Worm (Caenorhabditis elegans): ENCODE data around the gene T04C12.1.

Gene T04C12.1

DNA sequence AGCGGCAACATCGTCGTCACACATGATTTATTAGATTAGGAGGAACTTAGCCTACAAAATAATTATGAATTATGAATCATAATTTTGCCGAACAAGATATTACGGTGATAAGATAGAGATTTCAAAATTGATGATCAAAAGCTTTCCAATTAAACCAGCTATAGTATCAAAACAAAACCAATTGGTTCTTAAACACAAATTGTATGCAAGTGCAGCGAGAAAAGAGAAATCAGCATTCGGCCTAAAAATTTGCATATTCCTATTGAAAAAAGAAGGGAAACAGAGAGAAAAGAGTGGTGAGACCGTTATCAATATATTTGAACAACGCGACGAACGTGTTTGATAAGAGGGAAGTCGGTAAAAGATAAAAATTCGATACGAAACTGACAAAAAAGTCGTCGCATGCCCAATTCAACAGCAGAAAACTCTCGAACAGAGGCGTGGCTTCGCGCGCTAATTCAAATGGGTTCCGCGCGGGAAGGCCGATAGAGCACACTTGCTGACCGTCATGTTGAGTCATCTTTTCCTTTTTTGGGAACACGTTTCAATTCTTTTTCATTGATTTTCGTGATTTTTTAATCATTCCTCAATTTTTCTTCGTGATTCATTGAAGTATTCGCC, 19.1 kb upstream of the T04C12.1 start, which contains the start of gene act-2:
Gene act-2 (minus strand): TSS at position 51 of the 621 bp plus-strand sequence.
- TF ChIP-seq dao-5 (tag; optimal IDR thresholded peaks at IDR 0.05) (no peak), W03F9.2 (tag; optimal IDR thresholded peaks at IDR 0.05) (peak; percentile 80)

DNA sequence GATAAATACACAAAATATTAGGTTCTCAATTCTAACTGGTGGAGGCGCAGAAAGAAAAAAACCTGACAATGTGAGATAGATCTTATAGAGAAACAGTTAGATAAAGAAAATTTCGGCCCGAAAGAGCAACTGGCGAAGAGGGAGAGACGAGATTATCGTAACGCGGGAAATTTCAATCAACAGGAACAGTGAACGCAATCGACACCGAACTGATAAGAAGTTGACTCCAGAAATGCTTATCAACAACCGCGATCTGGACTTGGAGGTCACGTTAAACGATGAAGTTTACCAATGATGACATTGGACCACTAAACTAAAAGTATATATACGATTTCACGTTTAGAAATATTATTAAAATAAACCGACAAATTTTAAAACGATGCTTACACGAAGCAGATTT, 17.3 kb upstream of the T04C12.1 start:
- peak; percentile 25 for TF ChIP-seq dao-5 (tag; optimal IDR thresholded peaks at IDR 0.05)
- TF ChIP-seq W03F9.2 (tag; optimal IDR thresholded peaks at IDR 0.05): no peak

DNA sequence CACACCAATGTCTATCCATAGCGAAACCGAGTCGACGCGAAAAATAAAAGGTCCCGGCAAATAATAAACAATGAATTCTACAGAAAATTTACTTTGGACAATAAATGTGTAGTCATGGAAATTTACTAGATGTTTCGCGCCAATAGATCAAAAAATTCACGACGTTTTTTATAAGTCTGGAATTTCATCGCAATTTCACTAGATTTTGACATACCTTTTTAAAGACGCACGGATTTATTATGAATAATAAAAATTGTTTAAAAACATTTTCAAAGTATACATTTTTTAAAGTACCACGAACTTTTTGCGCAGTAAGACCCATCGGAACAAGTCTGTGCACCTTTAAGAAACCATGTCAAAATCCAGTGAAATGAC, 16.9 kb upstream of the T04C12.1 start:
- no peak for TF ChIP-seq him-1 (tag; optimal IDR thresholded peaks at IDR 0.05)
- TF ChIP-seq dao-5 (tag; optimal IDR thresholded peaks at IDR 0.05): no peak
- no peak for TF ChIP-seq W03F9.2 (tag; optimal IDR thresholded peaks at IDR 0.05)

DNA sequence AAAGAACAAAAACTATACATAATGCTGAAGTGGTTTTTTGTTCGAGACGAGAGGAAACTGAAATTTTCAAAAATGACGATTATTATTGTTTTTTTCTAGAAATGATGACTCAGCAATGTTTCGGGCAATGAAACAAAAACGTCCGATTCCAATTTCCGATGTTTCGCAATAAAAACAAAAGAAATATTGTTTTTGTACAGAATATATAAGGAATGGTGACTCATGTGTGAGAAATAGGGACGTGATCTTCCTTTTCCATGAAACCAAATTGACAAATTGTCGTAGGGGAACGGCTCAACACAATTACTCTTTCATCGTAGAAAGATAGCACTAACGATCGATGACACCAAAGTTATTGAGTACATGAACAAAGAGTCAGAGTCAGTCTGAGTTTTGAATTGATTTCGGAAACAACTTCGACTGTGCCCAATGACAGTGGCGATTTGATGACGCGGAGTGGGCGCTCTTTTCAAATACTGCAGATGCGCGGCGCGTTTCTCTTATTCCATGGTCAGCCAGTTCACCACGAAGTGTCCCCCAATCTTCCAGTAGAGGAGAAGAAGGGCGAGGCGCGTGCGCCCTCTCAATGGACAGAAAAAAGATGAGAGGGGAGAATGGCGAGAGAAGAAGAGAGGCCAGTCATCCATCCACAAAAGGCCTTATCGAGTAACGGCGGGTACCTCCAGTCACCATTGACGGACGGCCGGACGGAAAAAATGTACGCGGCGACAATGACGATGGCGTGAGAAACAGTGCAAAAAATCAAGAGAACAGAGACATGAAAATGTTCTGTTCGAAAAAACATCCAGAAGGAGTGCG, 16.3 kb upstream of the T04C12.1 start:
- no peak for TF ChIP-seq W03F9.2 (tag; optimal IDR thresholded peaks at IDR 0.05)
- TF ChIP-seq him-1 (tag; optimal IDR thresholded peaks at IDR 0.05): no peak
- no peak for TF ChIP-seq dao-5 (tag; optimal IDR thresholded peaks at IDR 0.05)

DNA sequence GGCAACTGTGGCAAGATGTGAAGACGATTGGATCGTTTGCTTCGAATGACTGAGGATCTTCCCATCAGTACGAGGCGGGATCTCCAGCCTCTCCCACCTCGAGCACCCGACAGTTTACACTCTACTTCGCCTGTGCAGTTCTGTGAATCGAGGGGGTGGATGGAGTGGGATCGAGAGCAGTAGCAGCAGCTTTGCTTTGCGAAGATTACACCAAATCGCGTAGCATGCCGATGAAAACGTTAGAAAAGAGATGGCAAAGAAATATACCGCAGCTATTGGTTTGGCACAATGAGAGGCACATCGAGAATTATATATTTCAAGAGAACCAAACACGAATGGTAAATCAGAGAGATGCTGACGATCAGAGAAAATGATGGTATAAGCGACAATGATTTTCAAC, 15.4 kb upstream of the T04C12.1 start, which contains the start of gene act-3:
Gene act-3 (minus strand): TSS at position 51 of the 400 bp plus-strand sequence.
- TF ChIP-seq him-1 (tag; optimal IDR thresholded peaks at IDR 0.05) (no peak), W03F9.2 (tag; optimal IDR thresholded peaks at IDR 0.05) (no peak), dao-5 (tag; optimal IDR thresholded peaks at IDR 0.05) (no peak)

DNA sequence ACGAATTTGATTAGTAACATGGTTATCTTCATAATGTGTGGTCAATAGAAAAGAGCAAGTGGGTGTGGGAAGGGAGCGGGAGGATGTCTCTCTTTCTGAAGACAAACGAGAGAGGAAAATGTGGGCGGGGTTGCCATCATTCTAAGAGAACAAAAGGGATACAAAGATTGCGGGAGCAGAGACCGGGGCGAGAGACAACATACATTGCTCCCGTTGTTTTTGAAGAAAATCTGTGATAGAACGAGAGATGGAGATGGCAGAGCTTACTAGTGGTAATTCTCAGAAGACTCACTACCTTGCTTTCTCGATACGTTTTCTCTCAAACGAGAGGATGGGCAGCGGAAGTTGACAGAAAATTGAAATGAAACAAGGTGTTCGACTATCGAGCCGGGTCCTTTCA, 14.3 kb upstream of the T04C12.1 start:
- TF ChIP-seq dao-5 (tag; optimal IDR thresholded peaks at IDR 0.05) (no peak), W03F9.2 (tag; optimal IDR thresholded peaks at IDR 0.05) (no peak), him-1 (tag; optimal IDR thresholded peaks at IDR 0.05) (no peak)

DNA sequence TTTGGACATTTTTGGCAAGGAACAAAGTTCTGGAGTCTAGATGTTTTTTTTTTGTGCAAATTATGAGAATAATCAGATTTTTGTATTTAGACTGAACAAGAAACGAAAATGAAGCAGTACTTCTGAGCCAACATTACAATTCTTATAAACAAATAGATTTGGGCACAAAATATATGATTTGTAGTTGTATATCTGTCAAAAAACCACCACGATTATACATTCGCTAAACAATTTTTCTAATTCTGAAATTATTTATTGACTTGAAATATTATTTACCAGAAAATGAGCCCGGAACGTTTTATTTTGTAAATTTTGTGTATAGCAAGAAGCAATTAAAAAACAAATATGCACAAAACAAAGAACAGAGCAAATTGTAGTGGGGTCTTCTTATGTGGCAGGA, 12.4 kb upstream of the T04C12.1 start:
- TF ChIP-seq W03F9.2 (tag; optimal IDR thresholded peaks at IDR 0.05) (no peak), him-1 (tag; optimal IDR thresholded peaks at IDR 0.05) (no peak), dao-5 (tag; optimal IDR thresholded peaks at IDR 0.05) (no peak)

DNA sequence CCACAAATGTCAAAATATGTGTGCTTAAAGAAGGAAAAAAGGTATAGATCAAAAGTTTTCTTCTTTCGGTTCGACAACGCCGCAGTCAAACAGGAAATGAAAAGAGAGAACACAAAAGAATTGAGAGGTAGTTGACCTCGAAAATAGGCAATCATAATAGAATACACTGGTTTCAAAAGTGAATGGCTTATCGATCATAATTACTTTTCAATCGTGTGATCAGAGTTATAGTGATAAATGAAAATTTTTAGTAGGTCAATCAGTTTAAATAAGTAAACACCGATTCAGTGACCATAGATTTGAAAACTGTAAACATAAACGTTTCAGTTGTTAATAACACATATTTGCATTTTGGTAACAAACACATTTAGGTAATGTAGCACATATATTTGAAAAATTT, 11.3 kb upstream of the T04C12.1 start:
- TF ChIP-seq him-1 (tag; optimal IDR thresholded peaks at IDR 0.05) (no peak), W03F9.2 (tag; optimal IDR thresholded peaks at IDR 0.05) (no peak), dao-5 (tag; optimal IDR thresholded peaks at IDR 0.05) (no peak)

DNA sequence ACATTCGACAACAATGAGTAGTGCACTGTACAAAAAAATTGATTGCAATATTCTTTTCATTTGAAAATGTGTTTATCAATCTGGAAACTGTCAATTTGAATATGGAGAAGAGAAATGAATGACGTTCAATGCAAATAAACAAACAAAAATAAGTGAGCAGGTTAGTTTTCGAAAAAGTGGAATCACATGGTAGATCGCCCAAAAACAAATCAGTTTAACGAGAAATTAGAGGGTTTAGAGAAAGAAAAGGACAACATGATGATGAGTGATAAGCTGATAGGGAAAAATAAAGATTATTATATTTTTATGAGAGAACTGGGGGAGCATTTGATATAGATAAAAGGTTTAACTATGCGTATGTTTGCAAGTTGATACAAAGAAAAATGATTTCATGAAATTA, 10.2 kb upstream of the T04C12.1 start, which contains the start of gene T04C12.8:
Gene T04C12.8 (minus strand): TSS at position 82 of the 400 bp plus-strand sequence.
- TF ChIP-seq dao-5 (tag; optimal IDR thresholded peaks at IDR 0.05) (no peak), W03F9.2 (tag; optimal IDR thresholded peaks at IDR 0.05) (peak; percentile 51)

DNA sequence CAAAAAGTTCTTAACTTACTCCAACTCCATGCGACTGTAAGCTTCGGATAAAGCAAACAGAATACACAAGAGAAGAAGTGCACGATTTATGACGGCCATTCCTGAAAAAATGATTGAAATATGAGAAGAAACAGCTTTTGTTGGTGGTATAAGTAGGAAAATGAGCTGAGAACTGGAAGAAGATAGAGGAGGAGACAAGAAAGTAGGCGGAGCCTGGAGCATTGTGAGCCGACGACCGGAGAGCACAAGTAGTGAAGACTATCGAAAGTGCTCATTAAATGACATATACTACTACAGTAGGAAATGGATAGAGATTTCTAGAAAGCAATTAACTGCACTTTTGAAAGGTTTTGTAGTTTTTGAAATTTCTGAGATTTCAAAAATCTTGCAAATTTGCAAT, 6.4 kb upstream of the T04C12.1 start, which contains the start of gene nlp-80:
Gene nlp-80 (minus strand): TSS at position 101 of the 400 bp plus-strand sequence.
- TF ChIP-seq W03F9.2 (tag; optimal IDR thresholded peaks at IDR 0.05) (no peak), dao-5 (tag; optimal IDR thresholded peaks at IDR 0.05) (no peak), him-1 (tag; optimal IDR thresholded peaks at IDR 0.05) (no peak)

DNA sequence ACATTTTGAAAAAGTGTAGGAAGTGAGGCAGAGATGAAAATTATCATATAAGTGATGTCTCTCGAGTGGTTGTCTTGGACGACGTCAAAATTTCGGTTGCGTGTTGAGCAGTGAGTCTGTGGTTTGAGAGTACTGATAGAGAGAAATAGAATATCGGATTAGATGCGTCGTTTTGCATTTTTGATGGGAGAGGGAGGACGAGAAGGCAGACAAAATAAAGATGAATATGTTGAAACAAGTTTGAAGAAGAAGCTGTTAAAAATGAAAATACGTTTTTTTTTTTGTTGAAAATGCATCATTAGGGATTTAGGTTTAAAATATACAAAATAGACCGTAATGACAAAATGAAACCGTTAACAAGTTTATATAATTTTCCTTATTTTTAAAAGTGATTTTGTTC, 4.0 kb upstream of the T04C12.1 start, which contains the start of gene T04C12.9:
Gene T04C12.9 (minus strand): TSS at position 101 of the 400 bp plus-strand sequence.
- no peak for TF ChIP-seq dao-5 (tag; optimal IDR thresholded peaks at IDR 0.05)
- no peak for TF ChIP-seq W03F9.2 (tag; optimal IDR thresholded peaks at IDR 0.05)
- TF ChIP-seq him-1 (tag; optimal IDR thresholded peaks at IDR 0.05): no peak

DNA sequence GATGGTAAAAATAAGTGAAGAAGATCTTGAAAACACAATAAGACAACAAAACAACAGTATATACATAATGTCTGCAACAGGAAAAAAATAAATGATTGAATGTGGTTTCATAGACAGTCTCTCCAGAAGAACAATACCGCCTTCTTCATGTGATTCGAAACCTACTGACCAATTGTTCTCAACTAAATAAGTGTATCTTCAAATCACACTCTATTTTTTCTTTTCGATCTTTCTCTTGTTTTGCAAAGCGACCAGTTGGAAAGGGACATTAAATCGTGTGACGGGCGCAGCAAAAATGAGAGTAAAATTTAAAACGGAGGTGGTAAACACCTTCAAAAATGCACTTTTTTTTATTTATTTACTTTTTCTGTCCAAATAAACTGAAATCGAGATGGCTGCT, 2.8 kb upstream of the T04C12.1 start:
- TF ChIP-seq him-1 (tag; optimal IDR thresholded peaks at IDR 0.05) (no peak), dao-5 (tag; optimal IDR thresholded peaks at IDR 0.05) (no peak)

DNA sequence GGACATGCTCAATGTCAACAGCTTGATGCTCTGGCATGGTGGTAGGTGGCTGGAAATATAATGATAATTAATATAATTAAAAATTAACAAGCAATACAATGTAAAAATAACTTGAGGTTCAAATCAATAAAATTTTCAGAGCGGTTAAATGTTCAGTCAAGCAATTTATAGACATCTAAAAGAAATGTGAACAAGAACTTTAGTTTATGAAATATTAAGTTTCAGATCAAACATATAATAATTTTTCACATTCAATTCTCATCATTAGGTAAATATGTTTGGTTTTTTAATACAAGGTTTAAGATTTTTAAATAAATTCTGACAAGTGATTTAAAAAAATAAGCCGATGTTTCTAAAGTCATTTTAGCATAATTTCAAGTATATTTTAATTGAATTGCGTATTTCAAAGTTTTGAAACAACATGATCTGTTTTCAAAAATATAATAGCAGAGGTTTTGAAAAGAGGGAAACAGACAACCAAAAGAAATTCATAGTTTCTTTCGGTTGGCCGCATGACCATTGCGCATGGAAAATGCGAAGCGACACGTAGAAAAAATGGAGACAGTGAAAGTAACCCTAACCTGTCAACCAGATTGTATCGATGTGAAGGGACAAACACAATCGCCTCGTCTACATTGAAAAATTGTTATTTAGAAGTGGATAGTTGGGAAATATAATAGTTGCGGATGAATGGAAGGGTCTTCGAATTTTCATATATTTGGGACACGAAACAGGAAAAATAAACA, 1.3 kb upstream of the T04C12.1 start, which contains the start of gene T04C12.11:
Gene T04C12.11 (minus strand): TSS at position 51 of the 746 bp plus-strand sequence.
- TF ChIP-seq him-1 (tag; optimal IDR thresholded peaks at IDR 0.05): no peak
- no peak for TF ChIP-seq W03F9.2 (tag; optimal IDR thresholded peaks at IDR 0.05)
- TF ChIP-seq dao-5 (tag; optimal IDR thresholded peaks at IDR 0.05): no peak

DNA sequence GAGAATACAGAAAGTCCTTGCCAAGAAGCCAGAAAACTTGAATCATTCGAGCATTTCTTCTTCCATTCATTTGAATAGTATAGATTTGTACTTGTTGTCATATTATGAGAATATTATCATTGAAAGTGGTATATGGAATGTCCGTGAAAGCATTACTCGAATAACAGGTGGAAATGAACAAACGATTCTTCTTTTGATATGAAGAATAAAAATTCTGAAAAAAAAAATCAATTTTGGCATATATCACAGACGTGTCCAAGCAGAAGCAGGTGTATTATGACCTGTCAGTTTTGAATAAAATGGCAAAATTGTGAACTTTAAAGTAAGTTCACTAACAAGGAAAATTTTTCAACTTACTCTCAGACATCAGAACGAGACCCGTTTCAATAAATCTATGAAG, 2.0 kb downstream of the T04C12.1 start, which contains the start of gene srh-75:
Gene srh-75 (minus strand): TSS at position 101 of the 400 bp plus-strand sequence.
- TF ChIP-seq W03F9.2 (tag; optimal IDR thresholded peaks at IDR 0.05) (no peak), him-1 (tag; optimal IDR thresholded peaks at IDR 0.05) (no peak), dao-5 (tag; optimal IDR thresholded peaks at IDR 0.05) (no peak)
